Fruit fly (Drosophila melanogaster): ENCODE data around the gene Creld.
A peak's percentile ranks its signal among the peaks of the same experiment; 100 is the strongest.

Creld gene

DNA sequence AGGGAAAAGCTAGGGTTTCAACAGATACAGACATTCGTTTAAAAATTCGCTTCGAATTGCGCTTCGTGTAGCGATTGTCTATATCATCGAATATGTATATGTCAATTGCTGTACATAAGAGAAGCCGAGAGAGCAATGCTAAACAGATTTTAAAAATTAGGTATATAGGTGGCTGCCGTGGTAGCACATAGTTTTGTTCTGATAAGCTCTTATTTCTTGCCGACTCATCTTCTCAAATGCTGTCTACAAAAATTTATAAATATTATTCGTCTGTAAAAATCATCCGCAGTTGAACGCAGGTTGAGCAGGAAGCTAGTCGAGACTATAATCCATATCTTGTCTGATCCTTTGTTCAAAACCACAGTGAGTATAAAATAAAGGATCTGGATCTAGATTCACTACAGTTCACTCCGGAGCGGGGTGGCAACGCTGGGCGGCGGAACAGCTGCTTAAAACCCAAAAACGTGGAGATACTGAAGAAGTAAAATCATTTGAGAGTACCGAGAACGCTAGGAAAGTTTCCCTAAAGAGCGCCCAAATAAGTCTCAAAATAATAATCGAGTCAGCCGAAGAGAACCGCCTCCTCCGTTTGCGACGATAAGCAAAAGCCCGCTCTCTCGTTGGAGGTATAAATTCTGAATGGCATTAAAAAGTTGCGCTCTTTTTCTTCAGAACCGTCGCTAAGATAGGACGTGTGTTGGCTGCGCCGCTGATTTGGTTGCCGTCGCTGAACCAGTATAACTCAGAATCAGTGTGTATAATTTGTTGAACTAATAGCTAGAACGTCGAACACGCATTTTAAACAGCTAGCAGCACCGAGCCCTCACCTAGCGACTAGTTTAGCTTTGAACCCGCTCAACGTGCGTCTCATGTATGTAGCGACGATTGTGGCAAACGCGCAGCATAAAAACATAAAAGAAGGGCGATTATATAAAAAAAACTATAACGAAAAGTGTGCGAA, 5.6 kb downstream of the Creld start:
- TF ChIP-seq CG17801 (GFP tag; optimal IDR thresholded peaks at IDR 0.05; ENCODE audit: partially characterized antibody), result peak; percentile 26

DNA sequence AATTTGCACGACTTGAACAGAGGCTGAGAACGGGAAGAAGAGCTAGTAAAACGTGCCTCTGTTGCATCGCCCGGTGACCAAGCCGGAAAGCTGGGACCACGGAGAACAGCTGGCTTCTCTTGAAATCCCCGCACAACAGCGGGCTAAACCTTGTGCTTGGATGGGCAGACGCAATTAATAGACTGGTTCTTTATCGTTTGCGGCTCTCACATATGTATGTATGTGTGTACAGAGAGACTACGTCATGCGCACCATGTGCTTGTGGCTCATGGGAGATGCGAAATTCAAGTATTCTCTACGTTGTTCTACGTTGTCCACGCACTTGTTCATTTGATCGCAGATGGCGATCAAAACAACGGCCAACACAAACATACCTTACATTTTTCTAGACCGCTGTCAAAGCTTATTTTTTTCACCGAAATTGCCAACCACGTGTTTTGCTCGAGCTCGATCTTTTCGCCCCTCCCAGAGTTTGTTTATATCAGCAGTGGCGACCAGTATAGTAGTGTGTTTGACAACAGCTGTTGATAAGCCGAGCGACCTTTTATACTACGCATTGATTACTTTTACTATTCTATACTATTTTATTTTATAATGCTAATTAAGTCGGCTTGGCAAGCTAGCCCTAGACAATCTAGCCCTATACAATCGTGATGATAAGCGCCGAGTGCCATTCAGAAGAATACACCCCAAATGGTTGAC, 7.1 kb downstream of the Creld start:
- TF ChIP-seq CG17801 (GFP tag; optimal IDR thresholded peaks at IDR 0.05; ENCODE audit: partially characterized antibody), result peak; percentile 20

DNA sequence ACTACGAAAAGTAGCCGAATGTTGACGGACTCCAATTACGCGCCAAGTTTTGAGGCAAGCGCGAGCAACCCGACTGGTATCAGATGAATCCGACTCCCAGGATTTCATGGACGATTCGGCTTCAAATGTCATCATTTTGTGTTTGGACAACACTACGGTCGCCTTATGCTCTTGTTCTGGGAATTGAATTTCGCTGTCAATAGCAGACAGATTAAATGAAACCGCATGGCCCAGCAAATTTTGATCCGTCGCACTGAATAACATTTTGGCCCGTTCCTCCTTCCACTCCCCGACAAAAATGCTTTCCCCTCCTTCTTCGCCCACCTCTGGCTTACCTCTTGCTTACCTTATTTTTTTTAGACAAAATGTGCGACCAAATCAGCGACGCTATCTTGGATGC, 7.9 kb downstream of the Creld start:
- no peak for TF ChIP-seq CG17801 (GFP tag; optimal IDR thresholded peaks at IDR 0.05; ENCODE audit: partially characterized antibody)

DNA sequence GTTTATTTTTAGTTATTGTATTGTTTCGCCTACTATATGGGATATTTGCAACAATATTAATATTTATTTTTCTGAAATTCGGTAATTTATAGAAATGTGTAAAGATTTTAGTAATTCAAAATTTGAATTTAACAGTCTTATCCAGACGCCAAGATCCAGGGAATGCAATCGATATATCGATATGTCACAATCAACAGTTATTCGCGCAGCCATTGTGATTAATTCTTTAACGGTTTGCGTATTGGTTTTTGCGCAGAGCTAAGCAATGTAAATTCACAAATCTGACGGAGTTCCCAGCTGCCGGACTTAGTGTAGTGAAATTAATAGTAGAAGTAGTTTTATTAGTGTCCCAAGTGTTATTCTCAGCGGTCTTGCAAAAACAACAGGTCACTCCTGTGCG, 12.2 kb downstream of the Creld start, which contains the start of gene ND-15:
Gene ND-15, plus strand, starts transcription at position 298 of the 400 bp plus-strand sequence.
- no peak for TF ChIP-seq CG17801 (GFP tag; optimal IDR thresholded peaks at IDR 0.05; ENCODE audit: partially characterized antibody)

DNA sequence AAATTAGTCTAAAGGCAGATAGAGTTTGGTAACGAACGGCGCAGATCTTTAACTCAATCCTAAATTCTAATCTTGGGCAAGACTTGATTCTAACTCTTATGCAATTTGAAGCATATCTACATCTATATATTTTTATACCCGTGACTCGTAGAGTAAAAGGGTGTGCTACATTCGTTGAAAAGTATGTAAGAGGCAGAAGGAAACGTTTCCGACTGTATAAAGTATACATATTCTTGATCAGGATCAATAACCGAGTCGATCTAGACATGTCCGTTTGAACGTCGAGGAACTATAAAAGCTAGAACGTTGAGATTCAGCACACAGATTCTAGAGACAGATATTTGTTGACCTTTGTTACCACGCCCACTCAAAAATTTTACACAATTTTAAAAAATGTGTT, 14.2 kb downstream of the Creld start, which contains the start of gene CG13694:
Gene CG13694, minus strand, starts transcription at position 101 of the 400 bp plus-strand sequence.
- no peak for TF ChIP-seq CG17801 (GFP tag; optimal IDR thresholded peaks at IDR 0.05; ENCODE audit: partially characterized antibody)

DNA sequence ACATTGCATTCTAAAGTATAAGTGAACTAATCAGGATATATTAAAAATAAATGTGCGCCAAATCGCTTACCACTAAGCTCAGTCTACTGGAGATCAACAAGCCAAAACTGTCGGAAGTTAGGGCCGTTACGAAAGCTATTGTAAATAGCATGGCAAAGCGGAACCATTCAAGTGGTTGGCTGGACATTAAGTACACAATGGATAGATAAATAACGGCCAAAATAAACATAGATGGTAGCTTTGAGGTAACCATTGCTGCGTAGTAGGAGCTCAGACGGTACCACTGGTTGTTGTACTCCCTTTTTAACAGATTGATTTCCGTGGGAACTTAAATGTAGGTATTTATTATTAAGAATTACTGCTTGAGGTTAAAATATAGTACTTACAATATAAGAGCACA, 15.6 kb downstream of the Creld start:
- no peak for TF ChIP-seq CG17801 (GFP tag; optimal IDR thresholded peaks at IDR 0.05; ENCODE audit: partially characterized antibody)

DNA sequence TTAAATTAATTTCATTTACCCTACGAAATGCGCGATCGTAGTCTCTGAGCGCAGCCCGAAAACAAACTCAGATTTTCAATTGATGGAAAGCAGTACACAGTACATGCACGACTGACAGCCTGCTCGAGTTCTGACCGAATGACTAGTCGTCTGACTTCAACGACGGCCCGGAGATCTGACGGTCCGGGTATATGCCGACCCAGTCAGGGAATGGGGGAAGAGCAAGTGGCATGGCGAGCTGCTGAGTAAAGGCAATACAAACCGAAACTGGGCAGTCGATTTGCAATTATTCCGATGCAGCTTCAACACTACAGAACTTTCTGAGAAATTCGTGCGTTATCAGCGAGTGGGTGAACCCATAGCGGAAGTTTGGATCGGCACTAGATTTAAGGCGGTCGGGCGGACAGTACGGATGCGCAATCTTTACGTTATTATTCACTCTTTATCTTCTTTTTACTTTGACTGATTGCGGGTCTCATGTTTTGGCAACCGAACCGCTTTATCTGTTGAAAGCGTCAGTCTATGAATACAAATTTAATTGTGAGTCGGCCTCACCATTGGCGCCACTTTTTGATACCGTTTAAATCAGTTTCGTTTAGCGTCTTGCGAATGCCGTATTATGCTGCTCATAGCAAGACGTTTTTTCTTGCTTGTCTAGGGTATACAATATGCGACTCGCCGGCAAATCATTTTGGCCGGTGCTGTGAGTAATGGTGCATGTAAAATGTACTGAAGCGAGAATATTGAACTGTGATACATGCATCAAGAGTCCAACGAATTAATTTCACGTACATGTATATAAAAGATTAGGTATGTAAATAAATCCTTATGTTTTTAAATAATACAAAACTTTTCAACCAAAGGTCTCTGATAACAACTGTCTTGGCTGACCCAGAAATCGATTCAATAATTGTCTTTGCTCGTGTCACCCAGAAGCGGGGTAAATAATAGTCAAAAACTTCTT, 18.6 kb downstream of the Creld start:
- no peak for TF ChIP-seq CG17801 (GFP tag; optimal IDR thresholded peaks at IDR 0.05; ENCODE audit: partially characterized antibody)

DNA sequence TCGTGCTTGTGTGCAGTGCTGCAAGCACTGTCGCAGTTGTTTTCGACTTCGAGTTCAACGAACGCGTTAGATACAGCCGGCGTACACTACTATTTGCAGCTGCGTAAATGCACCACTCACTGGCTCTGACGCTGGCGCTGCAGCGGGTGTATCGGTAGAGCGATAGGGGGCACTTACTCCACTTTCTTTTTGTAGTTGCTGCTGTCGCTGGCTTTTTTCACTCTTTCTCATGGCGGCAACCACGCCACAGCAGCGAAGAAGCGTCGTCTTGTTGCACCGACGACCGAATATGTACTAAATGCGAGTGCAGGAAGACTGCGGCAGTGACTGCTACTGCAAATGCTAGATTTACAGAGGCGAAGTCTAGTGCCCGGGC, 19.3 kb downstream of the Creld start, which contains the start of gene CG4822:
Gene CG4822, minus strand, starts transcription at position 299 of the 376 bp plus-strand sequence.
- TF ChIP-seq CG17801 (GFP tag; optimal IDR thresholded peaks at IDR 0.05; ENCODE audit: partially characterized antibody), result no peak

DNA sequence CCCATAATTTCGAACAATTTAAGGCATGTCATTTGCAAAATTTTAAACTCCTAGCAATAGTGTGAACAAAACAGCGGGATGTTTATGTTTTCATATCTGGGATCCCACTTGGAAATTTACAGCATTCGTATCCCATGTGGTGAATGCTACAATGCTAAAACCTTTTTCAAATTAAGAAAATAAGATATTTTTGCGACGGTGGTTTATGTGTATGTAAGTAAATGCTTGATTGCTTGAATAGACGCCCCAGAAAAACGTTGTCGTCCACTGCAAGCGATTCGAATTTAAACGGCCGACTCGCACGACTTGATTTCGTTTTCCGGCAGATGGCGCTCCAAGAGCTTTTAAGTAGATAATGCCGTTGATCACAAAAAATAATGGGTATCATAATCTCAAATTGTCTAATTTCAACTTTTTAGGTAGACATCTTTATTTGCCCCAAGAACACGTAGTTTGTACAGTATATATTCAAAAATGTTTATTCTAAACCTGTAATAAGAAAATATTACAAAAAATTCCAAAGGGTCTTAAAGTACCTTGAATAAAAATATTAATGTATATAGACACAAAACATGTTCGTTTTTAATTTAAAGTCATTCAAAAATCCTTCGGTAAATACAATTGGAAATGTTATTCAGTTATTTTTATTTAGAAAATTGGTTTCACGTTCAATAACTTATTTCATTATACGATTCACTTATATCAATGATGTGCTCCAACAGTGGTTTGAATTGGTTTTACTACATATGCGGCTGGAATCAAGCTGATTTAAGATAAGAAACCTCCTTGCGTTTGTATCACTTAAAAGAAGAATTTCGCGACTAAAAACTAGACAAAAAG, 20.2 kb downstream of the Creld start:
- TF ChIP-seq CG17801 (GFP tag; optimal IDR thresholded peaks at IDR 0.05; ENCODE audit: partially characterized antibody), result no peak

DNA sequence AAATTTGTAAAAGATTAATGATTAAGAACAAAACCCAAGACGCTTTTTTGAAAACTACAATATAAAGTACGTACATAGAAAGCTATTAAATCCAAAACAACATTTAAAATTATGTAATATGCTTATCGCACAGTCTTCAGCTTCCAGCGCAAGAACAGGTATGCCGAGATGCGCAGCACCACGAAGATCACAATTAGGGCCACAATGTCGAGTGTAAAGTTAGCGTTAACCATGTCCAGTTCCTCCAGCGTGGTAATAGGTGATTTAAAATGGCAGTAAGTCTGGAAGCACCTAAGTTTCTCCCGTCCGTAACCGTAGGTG, 20.8 kb downstream of the Creld start:
- no peak for TF ChIP-seq CG17801 (GFP tag; optimal IDR thresholded peaks at IDR 0.05; ENCODE audit: partially characterized antibody)

DNA sequence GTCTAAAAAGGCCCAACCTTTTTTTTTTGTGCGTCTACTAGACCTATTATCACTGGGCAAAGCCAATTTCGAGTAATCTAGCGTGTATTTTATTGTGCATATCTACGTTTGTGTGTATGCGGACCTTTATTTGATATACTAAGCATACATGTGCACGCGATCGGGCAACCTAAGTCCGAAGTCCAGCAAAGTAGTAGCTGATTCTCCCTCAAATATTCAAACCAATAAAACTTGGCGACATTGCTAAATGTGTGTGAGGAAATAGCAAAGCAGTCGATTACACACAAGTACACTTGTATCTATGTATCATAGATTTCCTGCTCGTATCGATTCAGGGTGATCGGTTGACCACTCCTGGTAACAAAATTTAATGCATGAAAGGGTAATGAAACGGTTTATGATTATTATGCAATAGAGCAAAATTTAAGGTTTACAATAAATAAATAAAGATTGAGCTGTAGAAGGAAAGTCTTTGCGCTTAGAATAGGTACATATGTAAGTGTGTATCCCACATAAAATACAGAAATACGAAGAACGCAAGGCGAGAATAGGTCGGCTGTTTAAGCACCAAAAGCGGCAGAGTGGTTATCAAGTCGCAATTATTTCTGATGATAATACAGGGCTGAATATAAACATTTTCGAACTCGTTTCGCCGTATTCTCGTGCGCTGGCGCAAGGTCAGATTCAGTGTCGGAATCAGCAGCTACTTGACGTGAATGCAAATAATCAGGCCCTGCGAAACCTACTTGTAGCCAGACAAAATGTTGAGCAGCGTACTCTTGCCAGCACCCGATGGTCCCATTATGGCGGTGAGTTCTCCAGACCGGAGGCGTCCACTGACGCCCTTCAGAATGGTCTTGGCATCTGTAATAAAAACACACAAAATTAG, 23.4 kb downstream of the Creld start:
- TF ChIP-seq CG17801 (GFP tag; optimal IDR thresholded peaks at IDR 0.05; ENCODE audit: partially characterized antibody), result peak; percentile 46

DNA sequence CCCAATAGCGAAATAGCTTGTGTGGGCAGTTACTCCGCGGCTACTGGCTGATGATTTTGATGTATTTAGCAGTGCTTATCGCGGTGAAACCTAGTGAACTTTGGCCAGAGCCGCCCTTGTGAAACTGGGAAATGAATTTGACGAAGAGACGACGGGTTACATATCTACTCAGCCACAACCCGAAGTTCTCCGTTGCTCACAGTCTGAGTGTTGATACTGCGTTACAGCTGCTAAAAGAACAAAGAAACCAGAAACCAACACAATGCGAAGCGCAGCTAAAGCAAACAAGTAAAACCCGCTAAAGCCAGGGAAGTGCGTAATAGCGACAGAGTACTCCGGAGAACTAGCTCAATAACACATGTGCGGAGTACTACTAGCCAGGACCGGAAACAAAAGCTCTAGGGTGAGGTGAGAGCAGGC, 26.1 kb downstream of the Creld start:
- TF ChIP-seq CG17801 (GFP tag; optimal IDR thresholded peaks at IDR 0.05; ENCODE audit: partially characterized antibody), result no peak
